Fruit fly (Drosophila melanogaster) whole organism, embryonic: ENCODE measurements around the gene Polr1D.
A peak's percentile ranks its signal among the peaks of the same experiment; 100 is the strongest.

Source experiments
- CG11093 ChIP-seq: fragments of 200-800 bp; sonication (Bioruptor generic); IDR thresholded peaks from 3 replicates; pipeline ENCODE4 v1.3.6; 2022; ENCODE audit warnings: missing biosample characterization, missing genetic modification characterization
- CG12769 ChIP-seq: fragments of 200-800 bp; sonication (Bioruptor generic); optimal IDR thresholded peaks from 2 replicates; lab custom pipeline; 2019; ENCODE audit warnings: missing biosample characterization, mild to moderate bottlenecking, missing genetic modification characterization, moderate library complexity
- CG14014 ChIP-seq: fragments of 200-800 bp; sonication (Bioruptor generic); IDR thresholded peaks from 2 replicates; pipeline ENCODE4 v1.3.6; 2022; ENCODE audit warnings: missing biosample characterization, missing genetic modification characterization
- CG15479 ChIP-seq: fragments of 200-800 bp; sonication (Bioruptor generic); optimal IDR thresholded peaks from 3 replicates; lab custom pipeline; 2019; ENCODE audit warnings: missing biosample characterization, mild to moderate bottlenecking, missing genetic modification characterization, moderate library complexity
- CG15601 ChIP-seq: fragments of 200-800 bp; sonication (Bioruptor generic); optimal IDR thresholded peaks from 3 replicates; lab custom pipeline; 2019; ENCODE audit warnings: missing biosample characterization, mild to moderate bottlenecking, missing genetic modification characterization, moderate library complexity
- CG2199 ChIP-seq: fragments of 200-800 bp; sonication (Bioruptor generic); IDR thresholded peaks from 3 replicates; pipeline ENCODE4 v1.3.6; 2022; ENCODE audit warnings: missing biosample characterization, missing genetic modification characterization
- CG2889 ChIP-seq: fragments of 200-800 bp; sonication (Bioruptor generic); IDR thresholded peaks from 3 replicates; pipeline ENCODE4 v1.3.6; 2022; ENCODE audit warnings: missing biosample characterization, missing genetic modification characterization
- CG32532 ChIP-seq: fragments of 200-800 bp; sonication (Bioruptor generic); IDR thresholded peaks from 2 replicates; pipeline ENCODE4 v1.3.6; 2022; ENCODE audit warnings: missing biosample characterization, missing genetic modification characterization
- CG3847 ChIP-seq: fragments of 200-800 bp; sonication (Bioruptor generic); IDR thresholded peaks from 2 replicates; pipeline ENCODE4 v1.3.6; 2022; ENCODE audit warnings: missing biosample characterization, missing genetic modification characterization
- CG4360 ChIP-seq: fragments of 200-800 bp; sonication (Bioruptor generic); IDR thresholded peaks from 2 replicates; pipeline ENCODE4 v1.3.6; 2022; ENCODE audit warnings: missing biosample characterization, missing genetic modification characterization
- CG43689 ChIP-seq: fragments of 200-800 bp; sonication (Bioruptor generic); IDR thresholded peaks from 2 replicates; pipeline ENCODE4 v1.3.6; 2022; ENCODE audit warnings: missing biosample characterization, missing genetic modification characterization
- CG4820 ChIP-seq: fragments of 200-800 bp; sonication (Bioruptor generic); optimal IDR thresholded peaks from 3 replicates; lab custom pipeline; 2016; ENCODE audit warnings: missing biosample characterization, missing genetic modification characterization
- CG6254 ChIP-seq: fragments of 200-800 bp; sonication (Bioruptor generic); optimal IDR thresholded peaks from 3 replicates; lab custom pipeline; 2017; ENCODE audit warnings: mild to moderate bottlenecking, missing biosample characterization, missing genetic modification reagents, missing genetic modification characterization
- CG6791 ChIP-seq: fragments of 200-800 bp; sonication (Bioruptor generic); IDR thresholded peaks from 3 replicates; pipeline ENCODE4 v1.3.6; 2022; ENCODE audit warnings: missing biosample characterization, missing genetic modification characterization; ENCODE audit not compliant: partially characterized antibody
- CG6854 ChIP-seq: fragments of 200-800 bp; sonication (Bioruptor generic); optimal IDR thresholded peaks from 3 replicates; lab custom pipeline; 2017; ENCODE audit warnings: missing biosample characterization, mild to moderate bottlenecking, missing genetic modification characterization
- CG7963 ChIP-seq: fragments of 200-800 bp; sonication (Bioruptor generic); IDR thresholded peaks from 3 replicates; pipeline ENCODE4 v1.3.6; 2022; ENCODE audit warnings: missing biosample characterization, missing genetic modification characterization; ENCODE audit not compliant: partially characterized antibody
- CG8388 ChIP-seq: fragments of 200-800 bp; sonication (Bioruptor generic); optimal IDR thresholded peaks from 2 replicates; lab custom pipeline; 2019; ENCODE audit warnings: missing biosample characterization, mild to moderate bottlenecking, missing genetic modification characterization, moderate library complexity
- CG8478 ChIP-seq: fragments of >200 bp; optimal IDR thresholded peaks from 2 replicates; lab custom pipeline; 2018
- CG9437 ChIP-seq: fragments of 200-800 bp; sonication (Bioruptor generic); optimal IDR thresholded peaks from 2 replicates; lab custom pipeline; 2018; ENCODE audit warnings: missing biosample characterization, mild to moderate bottlenecking, missing genetic modification characterization
- CG9932 ChIP-seq: fragments of 200-800 bp; sonication (Bioruptor generic); IDR thresholded peaks from 2 replicates; pipeline ENCODE4 v1.3.6; 2022; ENCODE audit warnings: missing biosample characterization, missing genetic modification characterization
- E2f1 ChIP-seq: fragments of 200-800 bp; sonication (Bioruptor generic); IDR thresholded peaks from 2 replicates; pipeline ENCODE4 v1.3.6; 2022; ENCODE audit warnings: missing biosample characterization, missing genetic modification characterization
- HLHmδ ChIP-seq: fragments of 200-800 bp; sonication (Bioruptor generic); optimal IDR thresholded peaks from 2 replicates; lab custom pipeline; 2018; ENCODE audit warnings: missing biosample characterization, mild to moderate bottlenecking, missing genetic modification characterization, moderate library complexity
- Kr ChIP-seq: fragments of 200-800 bp; sonication (Bioruptor generic); optimal IDR thresholded peaks from 2 replicates; lab custom pipeline; 2017; ENCODE audit warnings: missing biosample characterization, mild to moderate bottlenecking, missing genetic modification characterization
- Lhr ChIP-seq: fragments of 200-800 bp; sonication (Bioruptor generic); optimal IDR thresholded peaks from 3 replicates; lab custom pipeline; 2017; ENCODE audit warnings: mild to moderate bottlenecking, missing biosample characterization, missing genetic modification reagents, missing genetic modification characterization
- NK7.1 ChIP-seq: fragments of 200-800 bp; sonication (Bioruptor generic); optimal IDR thresholded peaks from 3 replicates; lab custom pipeline; 2016; ENCODE audit warnings: missing biosample characterization, missing genetic modification characterization
- Trl ChIP-seq, 3 experiments: fragments of >200 bp in 2 of 3; fragments of 200-800 bp in 1 of 3; sonication (Bioruptor generic) in 1 of 3; optimal IDR thresholded peaks; 2 replicates in 1 of 3; 3 replicates in 2 of 3; lab custom pipeline; 2016 to 2017; ENCODE audit warnings: missing biosample characterization in 1 of 3, missing genetic modification characterization in 1 of 3
- Xrp1 ChIP-seq: fragments of 200-800 bp; sonication (Bioruptor generic); IDR thresholded peaks from 2 replicates; pipeline ENCODE4 v1.3.6; 2022; ENCODE audit warnings: missing biosample characterization, missing genetic modification characterization
- abd-A ChIP-seq: fragments of 200-800 bp; sonication (Bioruptor generic); optimal IDR thresholded peaks from 3 replicates; lab custom pipeline; 2019; ENCODE audit warnings: missing biosample characterization, mild to moderate bottlenecking, missing genetic modification characterization, moderate library complexity
- dan ChIP-seq: fragments of 200-800 bp; sonication (Bioruptor generic); IDR thresholded peaks from 2 replicates; pipeline ENCODE4 v1.3.6; 2022; ENCODE audit warnings: missing biosample characterization, missing genetic modification characterization
- dmrt99B ChIP-seq: fragments of 200-800 bp; sonication (Bioruptor generic); optimal IDR thresholded peaks from 2 replicates; lab custom pipeline; 2018; ENCODE audit warnings: missing biosample characterization, mild to moderate bottlenecking, missing genetic modification characterization, moderate library complexity
- dysf ChIP-seq: fragments of 200-800 bp; sonication (Bioruptor generic); IDR thresholded peaks from 3 replicates; pipeline ENCODE4 v1.3.6; 2022; ENCODE audit warnings: missing biosample characterization, missing genetic modification characterization
- eve ChIP-seq, 2 experiments: fragments of >200 bp; optimal IDR thresholded peaks; 2 replicates each; lab custom pipeline; 2017; ENCODE audit warnings: missing biosample characterization in 2 of 2, missing genetic modification characterization in 2 of 2
- fd102C ChIP-seq: fragments of 200-800 bp; sonication (Bioruptor generic); optimal IDR thresholded peaks from 2 replicates; lab custom pipeline; 2018; ENCODE audit warnings: missing biosample characterization, mild to moderate bottlenecking, missing genetic modification characterization, moderate library complexity
- fd64A ChIP-seq: fragments of 200-800 bp; sonication (Bioruptor generic); optimal IDR thresholded peaks from 3 replicates; lab custom pipeline; 2018; ENCODE audit warnings: missing biosample characterization, mild to moderate bottlenecking, missing genetic modification characterization
- hth ChIP-seq: fragments of >200 bp; optimal IDR thresholded peaks from 2 replicates; lab custom pipeline; 2017; ENCODE audit warnings: inconsistent platforms
- mam ChIP-seq: fragments of 200-800 bp; sonication (Bioruptor generic); optimal IDR thresholded peaks from 3 replicates; lab custom pipeline; 2016; ENCODE audit warnings: missing biosample characterization, missing genetic modification characterization
- mirr ChIP-seq: fragments of 200-800 bp; sonication (Bioruptor generic); optimal IDR thresholded peaks from 3 replicates; lab custom pipeline; 2018; ENCODE audit warnings: missing biosample characterization, mild to moderate bottlenecking, missing genetic modification characterization
- nerfin-1 ChIP-seq: fragments of 200-800 bp; sonication (Bioruptor generic); optimal IDR thresholded peaks from 3 replicates; lab custom pipeline; 2019; ENCODE audit warnings: missing biosample characterization, mild to moderate bottlenecking, missing genetic modification characterization, moderate library complexity
- pfk ChIP-seq: fragments of 200-800 bp; sonication (Bioruptor generic); optimal IDR thresholded peaks from 2 replicates; lab custom pipeline; 2018; ENCODE audit warnings: missing biosample characterization, mild to moderate bottlenecking, missing genetic modification characterization, moderate library complexity
- pita ChIP-seq: fragments of 200-800 bp; sonication (Bioruptor generic); optimal IDR thresholded peaks from 2 replicates; lab custom pipeline; 2017; ENCODE audit warnings: missing biosample characterization, mild to moderate bottlenecking, missing genetic modification characterization
- pros ChIP-seq: fragments of 200-800 bp; sonication (Bioruptor generic); optimal IDR thresholded peaks from 3 replicates; lab custom pipeline; 2019; ENCODE audit warnings: missing biosample characterization, mild to moderate bottlenecking, missing genetic modification characterization, moderate library complexity
- sd ChIP-seq: fragments of 200-800 bp; sonication (Bioruptor generic); optimal IDR thresholded peaks from 3 replicates; lab custom pipeline; 2018; ENCODE audit warnings: missing biosample characterization, mild to moderate bottlenecking, missing genetic modification characterization, moderate library complexity
- sens ChIP-seq: fragments of 200-800 bp; sonication (Bioruptor generic); peaks from one replicate; lab custom pipeline; 2016; ENCODE audit warnings: missing biosample characterization, missing genetic modification characterization
- sob ChIP-seq: fragments of 200-800 bp; sonication (Bioruptor generic); IDR thresholded peaks from 2 replicates; pipeline ENCODE4 v1.3.6; 2022; ENCODE audit warnings: missing biosample characterization, missing genetic modification characterization
- trem ChIP-seq: fragments of 200-800 bp; optimal IDR thresholded peaks from 3 replicates; lab custom pipeline; 2019; ENCODE audit warnings: missing biosample characterization, mild to moderate bottlenecking, missing genetic modification characterization, moderate library complexity

Gene Polr1D

dm6 chr2L:19161307-19161999 lies 26.4 kb upstream of the Polr1D start (continued):
- TF ChIP-seq nerfin-1 (tag; lab: Kevin White, UChicago) (peak; percentile 0), CG8478 (lab: Kevin White, UChicago) (peak; percentile 42), pros (GFP tag; lab: Kevin White, UChicago) (peak; percentile 74)
- TF ChIP-seq, all 482 proteins: peak for 31

dm6 chr2L:19159552-19160406 lies 24.7 kb upstream of the Polr1D start:
- peak in 1 of 2 experiments; percentile 9 for TF ChIP-seq eve (GFP tag; optimal IDR thresholded peaks at IDR 0.05; lab: Kevin White, UChicago)
- peak; percentile 84 for TF ChIP-seq pfk (GFP tag; lab: Kevin White, UChicago)
- peak; percentile 8 for TF ChIP-seq CG6854
- TF ChIP-seq CG4360 (GFP tag; lab: Robert Waterston, UW): peak; percentile 60
- TF ChIP-seq E2f1 (GFP tag; lab: Robert Waterston, UW): no peak
- no peak for TF ChIP-seq CG7963 (GFP tag; lab: Robert Waterston, UW)
- 0 out of 2 replicates have a peak, but pooled peaks have one; percentile 2 for TF ChIP-seq sob (GFP tag; lab: Robert Waterston, UW)
- TF ChIP-seq CG11093: 0 out of 3 replicates have a peak, but pooled peaks have one; percentile 1
- TF ChIP-seq CG6791 (GFP tag; lab: Robert Waterston, UW): no peak
- TF ChIP-seq sens: peak; percentile 65
- peak; percentile 6 for TF ChIP-seq CG9437 (GFP tag; lab: Kevin White, UChicago)
- TF ChIP-seq CG8388 (GFP tag; lab: Kevin White, UChicago): no peak
- TF ChIP-seq NK7.1: no peak
- TF ChIP-seq CG3847 (GFP tag; lab: Robert Waterston, UW): 0 out of 2 replicates have a peak, but pooled peaks have one; percentile 28
- peak; percentile 17 for TF ChIP-seq CG12769 (tag; lab: Kevin White, UChicago)
- no peak for TF ChIP-seq CG6254
- TF ChIP-seq sd: peak; percentile 37
- 0 out of 2 replicates have a peak, but pooled peaks have one; percentile 37 for TF ChIP-seq CG9932 (GFP tag; lab: Robert Waterston, UW)
- no peak for TF ChIP-seq Xrp1 (GFP tag; lab: Robert Waterston, UW)
- no peak for TF ChIP-seq CG43689 (GFP tag; lab: Robert Waterston, UW)
- TF ChIP-seq mam: no peak
- TF ChIP-seq trem (tag; lab: Kevin White, UChicago): no peak
- peak; percentile 72 for TF ChIP-seq CG2199 (GFP tag; lab: Robert Waterston, UW)
- TF ChIP-seq Lhr (GFP tag; lab: Kevin White, UChicago): no peak
- no peak for TF ChIP-seq hth (lab: Kevin White, UChicago)
- TF ChIP-seq CG32532: no peak
- peak; percentile 43 for TF ChIP-seq HLHmδ (GFP tag; lab: Kevin White, UChicago)
- TF ChIP-seq dmrt99B (tag; lab: Kevin White, UChicago): no peak
- peak; percentile 51 for TF ChIP-seq mirr (GFP tag; lab: Kevin White, UChicago)
- TF ChIP-seq CG4820: no peak
- TF ChIP-seq CG15479: no peak
- TF ChIP-seq dan: no peak
- no peak for TF ChIP-seq pita (GFP tag; lab: Kevin White, UChicago)
- no peak for TF ChIP-seq CG15601 (tag; lab: Kevin White, UChicago)
- no peak for TF ChIP-seq CG2889 (GFP tag; lab: Robert Waterston, UW)
- TF ChIP-seq Trl (optimal IDR thresholded peaks at IDR 0.05; lab: Kevin White, UChicago): no peak
- no peak for TF ChIP-seq Trl (GFP tag; optimal IDR thresholded peaks at IDR 0.05; lab: Kevin White, UChicago)
- no peak for TF ChIP-seq Kr (GFP tag; lab: Kevin White, UChicago)
- peak; percentile 54 for TF ChIP-seq abd-A
- 0 out of 3 replicates have a peak, but pooled peaks have one; percentile 1 for TF ChIP-seq dysf
- TF ChIP-seq fd102C (GFP tag; lab: Kevin White, UChicago): no peak
- TF ChIP-seq CG14014 (GFP tag; lab: Robert Waterston, UW): peak; percentile 18; the same call in 1 of the 2 replicates
- TF ChIP-seq fd64A (GFP tag; lab: Kevin White, UChicago): no peak
